Worm (Caenorhabditis elegans) whole organism, late embryonic: ENCODE results near the gene sru-45.
A peak's percentile ranks its signal among the peaks of the same experiment; 100 is the strongest.

Experiments
- K09A11.1 ChIP-seq: sonication (generic microtip); optimal IDR thresholded peaks from 2 replicates; lab custom pipeline; 2017; ENCODE audit warnings: antibody characterized with exemption, mild to moderate bottlenecking, missing genetic modification characterization, missing compliant biosample characterization; ENCODE audit not compliant: insufficient read depth
- T23F11.4 ChIP-seq: fragments of 200-800 bp; sonication (Bioruptor generic); optimal IDR thresholded peaks from 2 replicates; lab custom pipeline; 2018; ENCODE audit warnings: mild to moderate bottlenecking, missing genetic modification characterization, missing compliant biosample characterization
- ahr-1 ChIP-seq: sonication (generic microtip); optimal IDR thresholded peaks from 2 replicates; lab custom pipeline; 2016; ENCODE audit warnings: missing genetic modification characterization, missing compliant biosample characterization
- ceh-19 ChIP-seq: fragments of 200-800 bp; sonication (Bioruptor generic); optimal IDR thresholded peaks from 2 replicates; lab custom pipeline; 2018; ENCODE audit warnings: mild to moderate bottlenecking, missing genetic modification characterization, missing compliant biosample characterization
- ceh-22 ChIP-seq: sonication (generic microtip); optimal IDR thresholded peaks from 2 replicates; lab custom pipeline; 2017; ENCODE audit warnings: missing biosample characterization, missing genetic modification characterization
- ceh-24 ChIP-seq: sonication (generic microtip); optimal IDR thresholded peaks from 2 replicates; lab custom pipeline; 2016; ENCODE audit warnings: mild to moderate bottlenecking, missing genetic modification characterization, missing compliant biosample characterization
- ceh-31 ChIP-seq: sonication (generic microtip); optimal IDR thresholded peaks from 2 replicates; lab custom pipeline; 2016; ENCODE audit warnings: missing genetic modification characterization, missing compliant biosample characterization
- ceh-45 ChIP-seq: fragments of 200-800 bp; sonication (Bioruptor generic); IDR thresholded peaks from 2 replicates; pipeline ENCODE4 v1.3.6; 2022; ENCODE audit warnings: missing genetic modification reagents, missing genetic modification characterization, missing compliant biosample characterization
- ceh-6 ChIP-seq: fragments of 200-800 bp; sonication (Bioruptor generic); optimal IDR thresholded peaks from 2 replicates; lab custom pipeline; 2018; ENCODE audit warnings: mild to moderate bottlenecking, missing genetic modification characterization, missing compliant biosample characterization
- che-1 ChIP-seq: sonication (generic microtip); optimal IDR thresholded peaks from 2 replicates; lab custom pipeline; 2016; ENCODE audit warnings: mild to moderate bottlenecking, missing genetic modification characterization, missing compliant biosample characterization
- dmd-4 ChIP-seq: sonication (generic microtip); optimal IDR thresholded peaks from 2 replicates; lab custom pipeline; 2016; ENCODE audit warnings: borderline replicate concordance, missing genetic modification characterization, missing compliant biosample characterization
- eyg-1 ChIP-seq: sonication (generic microtip); optimal IDR thresholded peaks from 2 replicates; lab custom pipeline; 2016; ENCODE audit warnings: missing genotype, missing genetic modification characterization, missing compliant biosample characterization
- fax-1 ChIP-seq: sonication (generic microtip); optimal IDR thresholded peaks from 2 replicates; lab custom pipeline; 2016; ENCODE audit warnings: missing genotype, missing genetic modification characterization, missing compliant biosample characterization
- hlh-13 ChIP-seq: fragments of 200-800 bp; sonication (Bioruptor generic); optimal IDR thresholded peaks from 2 replicates; lab custom pipeline; 2018; ENCODE audit warnings: mild to moderate bottlenecking, missing genetic modification characterization, missing compliant biosample characterization
- hlh-30 ChIP-seq: sonication (generic microtip); optimal IDR thresholded peaks from 2 replicates; lab custom pipeline; 2017; ENCODE audit warnings: antibody characterized with exemption, missing genetic modification characterization, missing compliant biosample characterization; ENCODE audit not compliant: insufficient read depth
- hlh-8 ChIP-seq: sonication (generic microtip); optimal IDR thresholded peaks from 2 replicates; lab custom pipeline; 2016; ENCODE audit warnings: missing genotype, missing genetic modification characterization, missing compliant biosample characterization
- lim-6 ChIP-seq: sonication (generic microtip); optimal IDR thresholded peaks from 2 replicates; lab custom pipeline; 2016; ENCODE audit warnings: missing genetic modification characterization, missing compliant biosample characterization
- madf-2 ChIP-seq: sonication (generic microtip); optimal IDR thresholded peaks from 2 replicates; lab custom pipeline; 2017; ENCODE audit warnings: missing genetic modification characterization, missing compliant biosample characterization
- nfya-1 ChIP-seq: sonication (generic microtip); optimal IDR thresholded peaks from 2 replicates; lab custom pipeline; 2017; ENCODE audit warnings: missing genetic modification characterization, mild to moderate bottlenecking, missing compliant biosample characterization, antibody characterized with exemption, moderate library complexity
- nhr-11 ChIP-seq: fragments of 150-350 bp; optimal IDR thresholded peaks from 2 replicates; lab custom pipeline; 2014; ENCODE audit warnings: missing biosample characterization, missing genetic modification characterization
- pag-3 ChIP-seq: sonication (generic microtip); optimal IDR thresholded peaks from 2 replicates; lab custom pipeline; 2016; ENCODE audit warnings: missing compliant biosample characterization, missing genetic modification characterization, borderline replicate concordance
- pat-9 ChIP-seq: fragments of 200-800 bp; sonication (Bioruptor generic); optimal IDR thresholded peaks from 2 replicates; lab custom pipeline; 2018; ENCODE audit warnings: mild to moderate bottlenecking, missing genetic modification characterization, moderate library complexity, missing compliant biosample characterization
- pax-1 ChIP-seq: fragments of 150-350 bp; optimal IDR thresholded peaks from 2 replicates; lab custom pipeline; 2014; ENCODE audit warnings: missing biosample characterization, missing genetic modification characterization
- pha-2 ChIP-seq: sonication (generic microtip); optimal IDR thresholded peaks from 2 replicates; lab custom pipeline; 2017; ENCODE audit warnings: mild to moderate bottlenecking, missing genetic modification characterization, missing compliant biosample characterization
- pha-4 ChIP-seq: fragments of 150-350 bp; optimal IDR thresholded peaks from 2 replicates; lab custom pipeline; 2018; ENCODE audit warnings: missing biosample characterization, missing genetic modification reagents, missing genetic modification characterization
- pqm-1 ChIP-seq: sonication (generic microtip); optimal IDR thresholded peaks from 2 replicates; lab custom pipeline; 2016; ENCODE audit warnings: missing genetic modification characterization, missing compliant biosample characterization
- rnt-1 ChIP-seq: sonication (generic microtip); optimal IDR thresholded peaks from 2 replicates; lab custom pipeline; 2016; ENCODE audit warnings: missing genetic modification characterization, missing compliant biosample characterization
- sdc-2 ChIP-seq: sonication (generic microtip); optimal IDR thresholded peaks from 2 replicates; lab custom pipeline; 2016; ENCODE audit warnings: missing genotype, missing genetic modification characterization, missing compliant biosample characterization
- sox-4 ChIP-seq: sonication (generic microtip); optimal IDR thresholded peaks from 2 replicates; lab custom pipeline; 2017; ENCODE audit warnings: mild to moderate bottlenecking, missing genetic modification characterization, inconsistent platforms, missing compliant biosample characterization
- tbx-2 ChIP-seq: sonication (generic microtip); optimal IDR thresholded peaks from 2 replicates; lab custom pipeline; 2016; ENCODE audit warnings: missing genetic modification characterization, missing compliant biosample characterization
- tbx-7 ChIP-seq: sonication (generic microtip); optimal IDR thresholded peaks from 2 replicates; lab custom pipeline; 2016; ENCODE audit warnings: missing genotype, missing genetic modification characterization, missing compliant biosample characterization
- unc-3 ChIP-seq, 2 experiments: fragments of 200-800 bp in 1 of 2; sonication (Bioruptor generic) in 1 of 2; sonication (generic microtip) in 1 of 2; conservative IDR thresholded peaks in 1 of 2; optimal IDR thresholded peaks in 1 of 2; 2 replicates each; pipeline versions ENCODE4 v1.3.6 to Lab custom; 2016 to 2022; ENCODE audit warnings: missing compliant biosample characterization in 2 of 2, missing genetic modification characterization in 2 of 2, missing genetic modification reagents in 1 of 2
- unc-42 ChIP-seq: sonication (generic microtip); optimal IDR thresholded peaks from 2 replicates; lab custom pipeline; 2016; ENCODE audit warnings: missing genotype, missing genetic modification characterization, missing compliant biosample characterization
- unc-55 ChIP-seq: sonication (generic microtip); optimal IDR thresholded peaks from 2 replicates; lab custom pipeline; 2017; ENCODE audit warnings: missing biosample characterization, missing genetic modification reagents, missing genetic modification characterization
- zip-5 ChIP-seq: sonication (generic microtip); optimal IDR thresholded peaks from 2 replicates; lab custom pipeline; 2016; ENCODE audit warnings: missing genetic modification characterization, missing compliant biosample characterization
- ztf-16 ChIP-seq: sonication (generic microtip); optimal IDR thresholded peaks from 2 replicates; lab custom pipeline; 2017; ENCODE audit warnings: missing genetic modification characterization, missing compliant biosample characterization

sru-45 gene

DNA sequence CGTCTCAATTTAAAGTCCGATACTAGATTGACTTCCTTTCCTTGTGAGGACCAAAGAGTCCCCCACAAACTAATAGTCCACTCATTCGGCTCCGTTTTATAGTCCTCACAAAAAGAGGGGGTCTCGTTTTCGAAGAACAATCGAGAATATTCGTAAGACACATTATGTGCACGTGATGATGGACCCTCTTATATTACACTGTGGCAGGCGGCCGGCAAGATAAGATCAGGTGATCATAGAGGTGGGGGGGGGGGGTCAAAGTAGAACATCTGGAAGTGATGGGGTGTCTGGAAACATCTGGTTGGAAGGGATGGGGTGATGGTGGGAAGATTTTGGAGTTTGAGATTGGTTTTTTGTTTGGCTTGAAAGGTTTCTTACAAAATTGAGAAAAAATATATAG is 32.7 kb downstream of the sru-45 start:
- TF ChIP-seq pat-9 (tag; lab: Kevin White, UChicago) (peak; percentile 5), rnt-1 (peak; percentile 13), zip-5 (no peak), hlh-8 (tag; lab: Kevin White, UChicago) (peak; percentile 28), ahr-1 (tag; lab: Kevin White, UChicago) (no peak), pax-1 (tag; lab: Kevin White, UChicago) (no peak), hlh-30 (tag; lab: Kevin White, UChicago) (peak; percentile 84), unc-42 (no peak)

DNA sequence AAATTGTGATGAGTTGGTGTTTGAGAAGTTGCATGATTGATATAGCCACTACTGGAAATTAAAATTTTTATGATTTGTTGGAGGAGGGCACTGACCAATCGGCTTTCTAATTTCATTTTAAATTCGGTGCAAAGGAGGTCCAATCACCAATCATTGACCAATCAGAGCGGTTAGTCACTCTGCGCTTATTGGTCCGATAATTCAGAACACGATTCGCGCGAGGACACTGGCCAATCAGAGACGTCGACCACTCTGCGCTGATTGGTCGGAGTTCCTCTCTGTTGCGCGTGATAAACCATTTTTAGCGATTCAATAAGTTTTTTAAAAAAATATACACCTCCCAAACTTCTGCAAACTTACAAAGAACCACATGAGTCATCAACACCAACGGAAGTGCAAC is 34.1 kb downstream of the sru-45 start:
- TF ChIP-seq nfya-1 (tag; lab: Kevin White, UChicago), result peak; percentile 64
- no peak for TF ChIP-seq pha-2

DNA sequence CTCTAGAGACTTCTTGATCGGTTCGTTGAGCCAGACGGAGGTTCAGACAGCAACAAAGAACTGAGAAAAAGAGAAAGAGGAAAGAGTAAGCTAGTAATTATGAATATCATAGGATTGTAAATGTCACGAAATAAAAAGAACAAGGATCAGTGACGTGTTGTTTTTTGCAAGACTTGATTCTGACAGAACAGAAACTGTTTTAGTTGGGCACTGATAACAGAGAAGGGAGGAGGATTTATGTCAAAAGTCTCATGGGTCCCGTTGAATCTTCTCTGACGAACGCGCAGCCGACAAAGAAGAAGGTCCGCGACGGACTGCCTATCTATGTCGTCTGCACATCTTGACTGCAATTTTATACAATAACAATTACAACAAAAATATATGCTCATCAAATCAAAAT is 34.9 kb downstream of the sru-45 start, which contains the start of gene T03E6.9:
Gene T03E6.9, minus strand, starts transcription at position 101 of the 400 bp plus-strand sequence.
- TF ChIP-seq che-1 (tag; lab: Kevin White, UChicago), result no peak
- no peak for TF ChIP-seq rnt-1
- no peak for TF ChIP-seq dmd-4
- TF ChIP-seq sox-4 (tag; lab: Kevin White, UChicago), result no peak
- TF ChIP-seq hlh-13 (GFP tag; lab: Kevin White, UChicago), result no peak
- no peak for TF ChIP-seq ceh-24
- TF ChIP-seq unc-3 (GFP tag; conservative IDR thresholded peaks at IDR 0.05; lab: Robert Waterston, UW), result no peak
- no peak for TF ChIP-seq unc-3 (tag; optimal IDR thresholded peaks at IDR 0.05; lab: Kevin White, UChicago)
- no peak for TF ChIP-seq eyg-1
- TF ChIP-seq ceh-31 (tag; lab: Kevin White, UChicago), result no peak
- no peak for TF ChIP-seq pha-4 (tag; lab: Kevin White, UChicago)
- TF ChIP-seq unc-55 (GFP tag; lab: Kevin White, UChicago), result no peak
- TF ChIP-seq hlh-8 (tag; lab: Kevin White, UChicago), result no peak
- no peak for TF ChIP-seq pag-3
- no peak for TF ChIP-seq ztf-16 (tag; lab: Kevin White, UChicago)
- no peak for TF ChIP-seq tbx-2 (tag; lab: Kevin White, UChicago)
- TF ChIP-seq nfya-1 (tag; lab: Kevin White, UChicago), result no peak

DNA sequence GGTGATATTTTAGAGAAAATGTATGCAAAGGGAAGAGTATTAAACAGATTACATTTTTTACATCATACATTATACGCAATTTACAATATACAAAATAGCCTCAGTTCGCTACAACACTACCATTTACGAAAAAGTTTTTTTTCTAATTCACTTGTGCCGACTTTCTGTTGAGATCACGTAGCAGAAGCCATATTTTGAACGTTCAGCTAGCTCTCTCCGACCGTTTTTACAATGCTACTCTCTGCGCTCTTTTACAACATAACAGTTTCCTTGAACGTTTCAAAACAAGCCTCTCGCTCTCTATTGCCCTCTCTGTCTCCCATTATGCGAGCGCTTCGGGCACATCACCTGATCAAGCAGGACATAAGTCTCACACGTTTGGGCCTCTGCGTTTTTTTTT is 37.4 kb downstream of the sru-45 start, which contains the start of gene T03E6.8:
Gene T03E6.8, minus strand, starts transcription at position 101 of the 400 bp plus-strand sequence.
- TF ChIP-seq zip-5 (no peak), nhr-11 (no peak), unc-42 (no peak)

DNA sequence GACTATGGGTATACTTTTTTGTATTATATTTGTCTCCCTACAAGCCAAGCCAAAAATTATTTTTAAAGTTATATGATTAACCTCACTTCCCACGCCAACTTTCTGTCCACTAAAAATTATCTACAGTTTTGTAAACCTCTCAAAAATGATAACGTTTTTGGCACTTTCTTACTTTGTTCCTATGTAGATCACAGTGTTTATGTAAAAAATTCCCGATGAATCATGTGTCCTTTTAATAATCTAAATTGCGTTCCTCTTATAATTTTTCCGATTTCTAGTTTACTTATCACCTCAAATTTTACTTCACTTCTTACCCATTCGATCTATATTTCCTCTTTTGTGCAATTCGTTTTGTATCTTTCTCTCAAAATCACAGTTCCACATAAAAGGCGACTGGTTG is 38.6 kb downstream of the sru-45 start:
- no peak for TF ChIP-seq ceh-24
- no peak for TF ChIP-seq sdc-2 (tag; lab: Kevin White, UChicago)
- no peak for TF ChIP-seq ceh-31 (tag; lab: Kevin White, UChicago)
- TF ChIP-seq ahr-1 (tag; lab: Kevin White, UChicago), result no peak
- TF ChIP-seq ceh-6 (GFP tag; lab: Kevin White, UChicago), result no peak
- no peak for TF ChIP-seq fax-1
- TF ChIP-seq, all 69 proteins: peak for 0

DNA sequence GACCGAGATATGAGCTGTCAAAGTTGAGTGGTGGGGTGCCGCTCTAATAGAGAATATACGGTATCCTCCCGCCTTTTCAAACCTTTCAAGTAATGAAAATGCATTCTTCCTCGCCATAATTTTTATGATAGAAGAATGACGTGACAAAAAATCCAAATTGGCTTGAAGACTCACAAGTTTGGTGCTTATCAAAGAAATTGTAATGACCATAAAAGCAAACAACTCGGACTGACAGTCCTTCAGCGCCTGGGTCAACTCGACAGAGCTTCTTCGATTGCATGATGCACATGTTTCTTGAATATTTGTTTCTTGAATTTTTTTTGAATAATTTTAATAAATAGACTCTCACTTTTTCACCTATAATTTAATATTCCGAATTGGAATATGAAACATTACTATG is 39.7 kb downstream of the sru-45 start:
- TF ChIP-seq tbx-7 (tag; lab: Kevin White, UChicago) (no peak), ceh-22 (tag; lab: Kevin White, UChicago) (no peak), T23F11.4 (no peak), K09A11.1 (tag; lab: Kevin White, UChicago) (no peak), che-1 (tag; lab: Kevin White, UChicago) (no peak), tbx-2 (tag; lab: Kevin White, UChicago) (no peak), ceh-45 (no peak), madf-2 (tag; lab: Kevin White, UChicago) (no peak), pqm-1 (tag; lab: Kevin White, UChicago) (no peak), lim-6 (tag; lab: Kevin White, UChicago) (no peak), ceh-19 (GFP tag; lab: Kevin White, UChicago) (no peak)
